Fruit fly (Drosophila melanogaster): Measurements from ENCODE around the gene Poxm.

DNA sequence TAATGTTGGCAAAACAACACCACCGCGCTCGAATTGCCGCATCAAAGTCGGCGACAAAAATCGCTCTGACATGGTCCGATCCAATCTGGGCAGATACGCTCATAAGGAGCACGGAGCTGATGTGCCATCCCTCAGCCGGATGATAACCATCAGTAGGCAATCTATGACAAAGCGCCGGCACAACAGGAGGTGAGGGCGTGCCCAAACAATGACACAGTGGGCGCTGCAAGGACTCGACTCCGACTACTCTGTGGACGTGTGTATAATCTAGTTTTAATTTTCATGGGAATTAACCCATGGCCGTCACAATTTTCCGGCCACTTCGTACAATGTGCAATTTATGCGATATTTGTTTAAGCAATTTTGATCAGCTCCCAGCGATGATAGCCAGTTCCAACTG lies 58.6 kb downstream of the Poxm start:
- TF ChIP-seq cato (GFP tag; optimal IDR thresholded peaks at IDR 0.05; ENCODE audit: borderline replicate concordance) (no peak), CG8478 (optimal IDR thresholded peaks at IDR 0.05) (no peak), E2f2 (GFP tag; IDR thresholded peaks at IDR 0.05) (no peak), cad (GFP tag; optimal IDR thresholded peaks at IDR 0.05) (no peak), br (optimal IDR thresholded peaks at IDR 0.05) (no peak), Sry-δ (GFP tag; optimal IDR thresholded peaks at IDR 0.05) (no peak), CG13123 (GFP tag; optimal IDR thresholded peaks at IDR 0.05) (no peak), dm (GFP tag; optimal IDR thresholded peaks at IDR 0.05) (no peak)
